Fruit fly (Drosophila melanogaster) whole organism, embryonic: Measurements from ENCODE around the gene ppk20.

Experiments used
- Atf3 ChIP-seq: fragments of 200-800 bp; sonication (Bioruptor generic); optimal IDR thresholded peaks from 3 replicates; lab custom pipeline; 2016; ENCODE audit warnings: missing biosample characterization, missing genetic modification characterization
- Awh ChIP-seq: fragments of 200-800 bp; sonication (Bioruptor generic); IDR thresholded peaks from 2 replicates; pipeline ENCODE4, ENCODE4 v1.3.6; 2022; ENCODE audit warnings: missing biosample characterization, missing genetic modification characterization
- Bdp1 ChIP-seq: fragments of 200-800 bp; sonication (Bioruptor generic); optimal IDR thresholded peaks from 3 replicates; lab custom pipeline; 2016; ENCODE audit warnings: missing biosample characterization, missing genetic modification characterization
- CG10209 ChIP-seq: fragments of 200-800 bp; sonication (Bioruptor generic); optimal IDR thresholded peaks from 3 replicates; lab custom pipeline; 2017; ENCODE audit warnings: missing biosample characterization, mild to moderate bottlenecking, missing genetic modification characterization, missing genetic modification reagents
- CG11560 ChIP-seq: fragments of 200-800 bp; sonication (Bioruptor generic); IDR thresholded peaks from 3 replicates; pipeline ENCODE4 v1.3.6; 2022; ENCODE audit warnings: missing biosample characterization, missing genetic modification characterization
- CG11695 ChIP-seq: fragments of 200-800 bp; sonication (Bioruptor generic); IDR thresholded peaks from 3 replicates; pipeline ENCODE4 v1.3.6; 2022; ENCODE audit warnings: missing biosample characterization, missing genetic modification characterization
- CG12299 ChIP-seq: fragments of 200-800 bp; sonication (Bioruptor generic); optimal IDR thresholded peaks from 2 replicates; lab custom pipeline; 2018; ENCODE audit warnings: missing biosample characterization, mild to moderate bottlenecking, missing genetic modification characterization
- CG12391 ChIP-seq: fragments of 200-800 bp; sonication (Bioruptor generic); optimal IDR thresholded peaks from 3 replicates; lab custom pipeline; 2018; ENCODE audit warnings: missing biosample characterization, mild to moderate bottlenecking, missing genetic modification characterization, moderate library complexity
- CG12744 ChIP-seq: fragments of 200-800 bp; sonication (Bioruptor generic); optimal IDR thresholded peaks from 2 replicates; lab custom pipeline; 2016; ENCODE audit warnings: missing biosample characterization, missing genetic modification characterization
- CG14667 ChIP-seq: fragments of 200-800 bp; sonication (Bioruptor generic); IDR thresholded peaks from 2 replicates; pipeline ENCODE4 v1.3.6; 2022; ENCODE audit warnings: missing biosample characterization, missing genetic modification characterization
- CG15479 ChIP-seq: fragments of 200-800 bp; sonication (Bioruptor generic); optimal IDR thresholded peaks from 3 replicates; lab custom pipeline; 2019; ENCODE audit warnings: missing biosample characterization, mild to moderate bottlenecking, missing genetic modification characterization, moderate library complexity
- CG15696 ChIP-seq: fragments of 200-800 bp; sonication (Bioruptor generic); optimal IDR thresholded peaks from 2 replicates; lab custom pipeline; 2019; ENCODE audit warnings: missing biosample characterization, mild to moderate bottlenecking, missing genetic modification characterization, moderate library complexity
- CG16813 ChIP-seq: fragments of 200-800 bp; sonication (Bioruptor generic); IDR thresholded peaks from 3 replicates; pipeline ENCODE4 v1.3.6; 2022; ENCODE audit warnings: missing biosample characterization, missing genetic modification characterization; ENCODE audit not compliant: partially characterized antibody
- CG17361 ChIP-seq: fragments of 200-800 bp; sonication (Bioruptor generic); IDR thresholded peaks from 3 replicates; pipeline ENCODE4 v1.3.6; 2022; ENCODE audit warnings: missing biosample characterization, missing genetic modification characterization
- CG17802 ChIP-seq: fragments of 200-800 bp; sonication (Bioruptor generic); optimal IDR thresholded peaks from 2 replicates; lab custom pipeline; 2018; ENCODE audit warnings: missing biosample characterization, mild to moderate bottlenecking, missing genetic modification characterization, moderate library complexity
- CG17829 ChIP-seq: fragments of 200-800 bp; optimal IDR thresholded peaks from 2 replicates; lab custom pipeline; 2019; ENCODE audit warnings: missing biosample characterization, mild to moderate bottlenecking, missing genetic modification characterization, moderate library complexity
- CG18011 ChIP-seq: fragments of 200-800 bp; sonication (Bioruptor generic); optimal IDR thresholded peaks from 2 replicates; lab custom pipeline; 2017; ENCODE audit warnings: missing biosample characterization, missing genetic modification characterization, mild to moderate bottlenecking, moderate library complexity, missing genotype
- CG18262 ChIP-seq: fragments of 200-800 bp; optimal IDR thresholded peaks from 3 replicates; lab custom pipeline; 2019; ENCODE audit warnings: missing biosample characterization, mild to moderate bottlenecking, missing genetic modification characterization, moderate library complexity
- CG2712 ChIP-seq: fragments of 200-800 bp; optimal IDR thresholded peaks from 3 replicates; lab custom pipeline; 2019; ENCODE audit warnings: missing biosample characterization, mild to moderate bottlenecking, missing genetic modification characterization, moderate library complexity
- CG32532 ChIP-seq: fragments of 200-800 bp; sonication (Bioruptor generic); IDR thresholded peaks from 2 replicates; pipeline ENCODE4 v1.3.6; 2022; ENCODE audit warnings: missing biosample characterization, missing genetic modification characterization
- CG32767 ChIP-seq: fragments of 200-800 bp; sonication (Bioruptor generic); IDR thresholded peaks from 2 replicates; pipeline ENCODE4 v1.3.6; 2022; ENCODE audit warnings: missing biosample characterization, missing genetic modification characterization
- CG33557 ChIP-seq: fragments of 200-800 bp; sonication (Bioruptor generic); optimal IDR thresholded peaks from 2 replicates; lab custom pipeline; 2019; ENCODE audit warnings: missing biosample characterization, mild to moderate bottlenecking, missing genetic modification characterization, moderate library complexity
- CG3407 ChIP-seq: fragments of 200-800 bp; sonication (Bioruptor generic); optimal IDR thresholded peaks from 2 replicates; lab custom pipeline; 2018; ENCODE audit warnings: missing biosample characterization, mild to moderate bottlenecking, missing genetic modification characterization
- CG4328 ChIP-seq: fragments of 200-800 bp; sonication (Bioruptor generic); optimal IDR thresholded peaks from 3 replicates; lab custom pipeline; 2017; ENCODE audit warnings: missing biosample characterization, missing genetic modification reagents, missing genetic modification characterization
- CG6175 ChIP-seq: fragments of 200-800 bp; sonication (Bioruptor generic); IDR thresholded peaks from 3 replicates; pipeline ENCODE4 v1.3.6; 2022; ENCODE audit warnings: missing biosample characterization, missing genetic modification characterization
- CG7271 ChIP-seq: fragments of 200-800 bp; sonication (Bioruptor generic); optimal IDR thresholded peaks from 2 replicates; lab custom pipeline; 2018; ENCODE audit warnings: missing biosample characterization, mild to moderate bottlenecking, missing genetic modification characterization, moderate library complexity
- CG7357 ChIP-seq: fragments of 200-800 bp; sonication (Bioruptor generic); IDR thresholded peaks from 3 replicates; pipeline ENCODE4 v1.3.6; 2022; ENCODE audit warnings: missing biosample characterization, missing genetic modification characterization
- Chrac-16 ChIP-seq: fragments of 200-800 bp; sonication (Bioruptor generic); optimal IDR thresholded peaks from 3 replicates; lab custom pipeline; 2016; ENCODE audit warnings: missing biosample characterization, missing genetic modification characterization
- Fer2 ChIP-seq: fragments of 200-800 bp; sonication (Bioruptor generic); optimal IDR thresholded peaks from 2 replicates; lab custom pipeline; 2018; ENCODE audit warnings: missing biosample characterization, mild to moderate bottlenecking, missing genetic modification characterization, moderate library complexity
- Hr51 ChIP-seq, 2 experiments: fragments of 200-800 bp; sonication (Bioruptor generic); optimal IDR thresholded peaks; 2 replicates in 1 of 2; 3 replicates in 1 of 2; lab custom pipeline; 2016 to 2018; ENCODE audit warnings: missing biosample characterization in 2 of 2, missing genetic modification characterization in 2 of 2, mild to moderate bottlenecking in 1 of 2, moderate library complexity in 1 of 2
- Lpt ChIP-seq: fragments of >200 bp; optimal IDR thresholded peaks from 2 replicates; lab custom pipeline; 2018; ENCODE audit warnings: missing biosample characterization, missing genetic modification characterization
- Neu2 ChIP-seq: fragments of 200-800 bp; sonication (Bioruptor generic); optimal IDR thresholded peaks from 3 replicates; lab custom pipeline; 2016; ENCODE audit warnings: missing biosample characterization, missing genetic modification characterization, borderline replicate concordance
- Poxn ChIP-seq: fragments of 200-800 bp; sonication (Bioruptor generic); IDR thresholded peaks from 2 replicates; pipeline ENCODE4 v1.3.6; 2022; ENCODE audit warnings: missing biosample characterization, missing genetic modification characterization
- Xrp1 ChIP-seq: fragments of 200-800 bp; sonication (Bioruptor generic); IDR thresholded peaks from 2 replicates; pipeline ENCODE4 v1.3.6; 2022; ENCODE audit warnings: missing biosample characterization, missing genetic modification characterization
- bsh ChIP-seq, 2 experiments: fragments of 200-800 bp; sonication (Bioruptor generic); optimal IDR thresholded peaks; 2 replicates each; lab custom pipeline; 2017 to 2018; ENCODE audit warnings: mild to moderate bottlenecking in 2 of 2, missing biosample characterization in 2 of 2, missing genetic modification characterization in 2 of 2, moderate library complexity in 1 of 2
- dmrt11E ChIP-seq: fragments of 200-800 bp; sonication (Bioruptor generic); optimal IDR thresholded peaks from 3 replicates; lab custom pipeline; 2018; ENCODE audit warnings: missing biosample characterization, mild to moderate bottlenecking, missing genetic modification characterization, moderate library complexity
- dysf ChIP-seq: fragments of 200-800 bp; sonication (Bioruptor generic); IDR thresholded peaks from 3 replicates; pipeline ENCODE4 v1.3.6; 2022; ENCODE audit warnings: missing biosample characterization, missing genetic modification characterization
- eve ChIP-seq, 2 experiments: fragments of >200 bp; optimal IDR thresholded peaks; 2 replicates each; lab custom pipeline; 2017; ENCODE audit warnings: missing biosample characterization in 2 of 2, missing genetic modification characterization in 2 of 2
- fd64A ChIP-seq: fragments of 200-800 bp; sonication (Bioruptor generic); optimal IDR thresholded peaks from 3 replicates; lab custom pipeline; 2018; ENCODE audit warnings: missing biosample characterization, mild to moderate bottlenecking, missing genetic modification characterization
- gem ChIP-seq: fragments of 200-800 bp; sonication (Bioruptor generic); optimal IDR thresholded peaks from 2 replicates; lab custom pipeline; 2019; ENCODE audit warnings: missing biosample characterization, mild to moderate bottlenecking, missing genetic modification characterization, moderate library complexity
- gfzf ChIP-seq: fragments of 200-800 bp; sonication (Bioruptor generic); optimal IDR thresholded peaks from 2 replicates; lab custom pipeline; 2016; ENCODE audit warnings: missing biosample characterization, mild to moderate bottlenecking, missing genetic modification characterization, moderate library complexity
- hbn ChIP-seq: fragments of 200-800 bp; sonication (Bioruptor generic); IDR thresholded peaks from 2 replicates; pipeline ENCODE4 v1.3.6; 2022; ENCODE audit warnings: missing biosample characterization, missing genetic modification characterization; ENCODE audit not compliant: partially characterized antibody
- hth ChIP-seq: fragments of >200 bp; optimal IDR thresholded peaks from 2 replicates; lab custom pipeline; 2017; ENCODE audit warnings: inconsistent platforms
- lmd ChIP-seq: fragments of 200-800 bp; sonication (Bioruptor generic); IDR thresholded peaks from 2 replicates; pipeline ENCODE4 v1.3.6; 2022; ENCODE audit warnings: missing biosample characterization, missing genetic modification characterization
- nmo ChIP-seq: fragments of 200-800 bp; sonication (Bioruptor generic); optimal IDR thresholded peaks from 2 replicates; lab custom pipeline; 2018; ENCODE audit warnings: missing biosample characterization, mild to moderate bottlenecking, missing genetic modification characterization, moderate library complexity
- odd ChIP-seq: fragments of 200-800 bp; sonication (Bioruptor generic); optimal IDR thresholded peaks from 2 replicates; lab custom pipeline; 2017; ENCODE audit warnings: missing biosample characterization, mild to moderate bottlenecking, missing genetic modification characterization
- otp ChIP-seq: fragments of 200-800 bp; sonication (Bioruptor generic); IDR thresholded peaks from 3 replicates; pipeline ENCODE4, ENCODE4 v1.3.6; 2022; ENCODE audit warnings: missing biosample characterization, missing genetic modification characterization
- sima ChIP-seq: fragments of 200-800 bp; sonication (Bioruptor generic); optimal IDR thresholded peaks from 2 replicates; lab custom pipeline; 2016; ENCODE audit warnings: missing biosample characterization, missing genetic modification characterization
- tx ChIP-seq: fragments of 200-800 bp; sonication (Bioruptor generic); optimal IDR thresholded peaks from 2 replicates; lab custom pipeline; 2016; ENCODE audit warnings: missing biosample characterization, missing genetic modification characterization

The ppk20 gene

DNA sequence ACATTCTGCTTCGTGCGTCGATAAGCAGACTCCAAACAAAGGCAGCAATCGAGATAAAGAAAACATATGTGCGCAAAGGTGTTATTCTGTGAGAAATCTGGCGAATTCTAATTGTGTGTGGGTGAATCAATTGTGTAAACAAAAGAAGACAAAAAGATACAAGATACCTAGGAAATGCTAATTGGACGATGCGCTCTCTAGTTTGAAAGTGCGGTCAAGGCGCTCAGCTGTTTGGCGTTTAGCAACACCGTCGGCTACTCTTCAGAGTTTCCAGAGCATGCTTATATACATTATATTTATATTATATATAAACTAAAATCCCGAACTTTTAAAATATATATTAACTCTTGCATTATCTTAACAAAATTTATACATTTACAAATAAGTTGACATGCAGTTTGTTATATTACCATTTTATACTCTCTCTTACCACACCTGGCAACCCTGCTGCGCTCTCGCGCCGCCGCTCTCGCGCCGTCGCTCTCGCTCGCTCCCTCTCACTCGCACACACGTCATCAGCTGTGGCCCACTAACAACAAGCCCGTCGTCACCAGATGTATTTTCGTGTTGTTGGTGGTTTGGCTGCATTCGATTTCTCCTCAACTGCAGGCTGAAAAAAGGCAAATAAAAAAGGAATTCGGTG lies 50.0 kb downstream of the ppk20 start, which contains the start of gene CG1907 (continued):
- TF ChIP-seq Hr51 (GFP tag; optimal IDR thresholded peaks at IDR 0.05; lab: Kevin White, UChicago) (peak; percentile 89 to 98), Chrac-16 (GFP tag; lab: Kevin White, UChicago) (peak; percentile 97), dysf (GFP tag; lab: Robert Waterston, UW) (peak; percentile 99), CG15479 (GFP tag; lab: Kevin White, UChicago) (peak; percentile 82), CG11695 (peak; percentile 99), CG18262 (tag; lab: Kevin White, UChicago) (peak; percentile 99), eve (GFP tag; optimal IDR thresholded peaks at IDR 0.05; lab: Kevin White, UChicago) (peak in 1 of 2 experiments; percentile 81), CG32532 (peak; percentile 99), CG33557 (GFP tag; lab: Kevin White, UChicago) (peak; percentile 97), CG15696 (tag; lab: Kevin White, UChicago) (peak; percentile 98), CG14667 (GFP tag; lab: Robert Waterston, UW) (peak; percentile 98), Poxn (GFP tag; lab: Robert Waterston, UW) (peak; percentile 90), dmrt11E (tag; lab: Kevin White, UChicago) (peak; percentile 99), CG3407 (peak; percentile 96), sima (no peak), lmd (GFP tag; lab: Robert Waterston, UW) (peak; percentile 98), gfzf (no peak), Awh (peak; percentile 99), CG4328 (GFP tag; lab: Kevin White, UChicago) (peak; percentile 97), CG11560 (tag; lab: Robert Waterston, UW) (peak; percentile 90), Lpt (GFP tag; lab: Kevin White, UChicago) (no peak), otp (GFP tag; lab: Robert Waterston, UW) (peak; percentile 96), tx (GFP tag; lab: Kevin White, UChicago) (peak; percentile 73), Xrp1 (GFP tag; lab: Robert Waterston, UW) (peak; percentile 99), CG10209 (peak; percentile 98), bsh (GFP tag; optimal IDR thresholded peaks at IDR 0.05; lab: Kevin White, UChicago) (peak; percentile 88 to 98), CG18011 (GFP tag; lab: Kevin White, UChicago) (peak; percentile 90), CG17802 (tag; lab: Kevin White, UChicago) (peak; percentile 85), hth (lab: Kevin White, UChicago) (no peak), CG12391 (tag; lab: Kevin White, UChicago) (peak; percentile 99), CG32767 (GFP tag; lab: Robert Waterston, UW) (peak; percentile 99), CG12299 (tag; lab: Kevin White, UChicago) (peak; percentile 96), Neu2 (GFP tag; lab: Kevin White, UChicago) (no peak), nmo (GFP tag; lab: Kevin White, UChicago) (peak; percentile 99), Atf3 (GFP tag; lab: Kevin White, UChicago) (peak; percentile 71), CG17829 (tag; lab: Kevin White, UChicago) (peak; percentile 99), CG2712 (tag; lab: Kevin White, UChicago) (peak; percentile 99), CG17361 (GFP tag; lab: Robert Waterston, UW) (peak; percentile 99), Fer2 (tag; lab: Kevin White, UChicago) (peak; percentile 96), hbn (GFP tag; lab: Robert Waterston, UW) (no peak), CG16813 (peak; percentile 29; the same call in 1 of the 3 replicates), Bdp1 (peak; percentile 78), CG7357 (GFP tag; lab: Robert Waterston, UW) (peak; percentile 93), CG6175 (GFP tag; lab: Robert Waterston, UW) (peak; percentile 96), CG7271 (tag; lab: Kevin White, UChicago) (peak; percentile 98), CG12744 (GFP tag; lab: Kevin White, UChicago) (peak; percentile 40), gem (tag; lab: Kevin White, UChicago) (peak; percentile 99), odd (GFP tag; lab: Kevin White, UChicago) (peak; percentile 97), fd64A (GFP tag; lab: Kevin White, UChicago) (peak; percentile 94)
